Fruit fly (Drosophila melanogaster): Measurements from ENCODE around the gene Uros1.

dm6 chrX:8858679-8859078, 41.4 kb downstream of the Uros1 start:
- TF ChIP-seq ovo (GFP tag; optimal IDR thresholded peaks at IDR 0.05) (no peak), CG12768 (GFP tag; optimal IDR thresholded peaks at IDR 0.05) (no peak), cic (GFP tag; optimal IDR thresholded peaks at IDR 0.05) (no peak), CG14711 (tag; optimal IDR thresholded peaks at IDR 0.05) (no peak), Mnt (GFP tag; optimal IDR thresholded peaks at IDR 0.05) (no peak), bab1 (GFP tag; optimal IDR thresholded peaks at IDR 0.05) (no peak), CG7045 (GFP tag; optimal IDR thresholded peaks at IDR 0.05) (no peak), cnc (optimal IDR thresholded peaks at IDR 0.05) (no peak), kay (GFP tag; ENCODE audit: borderline replicate concordance) (no peak)
